Fruit fly (Drosophila melanogaster) whole organism, wandering third instar larva: ENCODE results near the gene sNPF.

ENCODE experiments used
- Abd-B ChIP-seq: fragments of >200 bp; optimal IDR thresholded peaks from 2 replicates; lab custom pipeline; 2017; ENCODE audit warnings: missing biosample characterization, missing genetic modification characterization
- CG32264 ChIP-seq: fragments of 200-800 bp; sonication (Bioruptor generic); optimal IDR thresholded peaks from 2 replicates; lab custom pipeline; 2016; ENCODE audit warnings: missing biosample characterization, missing genetic modification characterization
- CG9705 ChIP-seq: fragments of 200-800 bp; sonication (Bioruptor generic); optimal IDR thresholded peaks from 2 replicates; lab custom pipeline; 2018; ENCODE audit warnings: missing biosample characterization, mild to moderate bottlenecking, missing genetic modification characterization
- CrebA ChIP-seq: fragments of 200-800 bp; sonication (Bioruptor generic); optimal IDR thresholded peaks from 2 replicates; lab custom pipeline; 2016; ENCODE audit warnings: missing biosample characterization, mild to moderate bottlenecking, missing genetic modification characterization, borderline replicate concordance
- Dfd ChIP-seq: fragments of >200 bp; optimal IDR thresholded peaks from 2 replicates; lab custom pipeline; 2017; ENCODE audit warnings: missing biosample characterization, missing genetic modification characterization
- Dif ChIP-seq: fragments of 200-275, 200-300 bp; sonication (Bioruptor generic); optimal IDR thresholded peaks from 2 replicates; lab custom pipeline; 2018; ENCODE audit warnings: missing biosample characterization, missing genetic modification characterization; ENCODE audit not compliant: partially characterized antibody
- GATAd ChIP-seq: sonication (Bioruptor generic); optimal IDR thresholded peaks from 2 replicates; lab custom pipeline; 2016; ENCODE audit warnings: missing biosample characterization, missing genetic modification characterization
- HLH106 ChIP-seq: fragments of 200-800 bp; optimal IDR thresholded peaks from 3 replicates; lab custom pipeline; 2019; ENCODE audit warnings: missing biosample characterization, mild to moderate bottlenecking, missing genetic modification characterization, moderate library complexity
- Hnf4 ChIP-seq: fragments of 200-800 bp; sonication (Bioruptor generic); optimal IDR thresholded peaks from 2 replicates; lab custom pipeline; 2016; ENCODE audit warnings: missing biosample characterization, mild to moderate bottlenecking, missing genetic modification characterization
- Hr78 ChIP-seq: fragments of >200 bp; optimal IDR thresholded peaks from 2 replicates; lab custom pipeline; 2017; ENCODE audit warnings: missing biosample characterization, missing genetic modification characterization
- Hr83 ChIP-seq: fragments of 200-300 bp; sonication (Bioruptor generic); optimal IDR thresholded peaks from 2 replicates; lab custom pipeline; 2016; ENCODE audit warnings: missing biosample characterization, mild to moderate bottlenecking, missing genetic modification characterization, moderate library complexity; ENCODE audit not compliant: poor library complexity, severe bottlenecking
- Jra ChIP-seq: sonication (Bioruptor generic); optimal IDR thresholded peaks from 2 replicates; lab custom pipeline; 2016; ENCODE audit warnings: missing biosample characterization, missing genetic modification characterization
- Mio ChIP-seq: sonication (Bioruptor generic); optimal IDR thresholded peaks from 2 replicates; lab custom pipeline; 2016; ENCODE audit warnings: missing biosample characterization, missing genetic modification characterization
- Myc ChIP-seq: fragments of >200 bp; optimal IDR thresholded peaks from 2 replicates; lab custom pipeline; 2017
- N ChIP-seq: fragments of >200 bp; optimal IDR thresholded peaks from 2 replicates; lab custom pipeline; 2018; ENCODE audit warnings: missing biosample characterization, missing external identifiers, missing genetic modification characterization
- OdsH ChIP-seq: fragments of 200-800 bp; sonication (Bioruptor generic); optimal IDR thresholded peaks from 2 replicates; lab custom pipeline; 2016; ENCODE audit warnings: missing biosample characterization, mild to moderate bottlenecking, missing genetic modification characterization
- Rel ChIP-seq, 2 experiments: fragments of 200-800 bp; sonication (Bioruptor generic) in 1 of 2; optimal IDR thresholded peaks; 2 replicates in 1 of 2; 3 replicates in 1 of 2; lab custom pipeline; 2016 to 2019; ENCODE audit warnings: mild to moderate bottlenecking in 2 of 2, missing biosample characterization in 2 of 2, missing genetic modification characterization in 2 of 2, moderate library complexity in 1 of 2
- Sp1 ChIP-seq: fragments of 200-800 bp; sonication (Bioruptor generic); optimal IDR thresholded peaks from 3 replicates; lab custom pipeline; 2019; ENCODE audit warnings: missing biosample characterization, mild to moderate bottlenecking, missing genetic modification characterization, moderate library complexity
- Vsx2 ChIP-seq: fragments of 200-300, 225-300 bp; sonication (Bioruptor generic); optimal IDR thresholded peaks from 2 replicates; lab custom pipeline; 2018; ENCODE audit warnings: missing biosample characterization, missing genetic modification characterization; ENCODE audit not compliant: partially characterized antibody
- br ChIP-seq: fragments of 200-800 bp; sonication (Bioruptor generic); optimal IDR thresholded peaks from 2 replicates; lab custom pipeline; 2016; ENCODE audit warnings: missing biosample characterization, missing genetic modification characterization
- brk ChIP-seq: fragments of 200-800 bp; sonication (Bioruptor generic); optimal IDR thresholded peaks from 2 replicates; lab custom pipeline; 2016; ENCODE audit warnings: missing biosample characterization, mild to moderate bottlenecking, missing genetic modification characterization
- dl ChIP-seq, 2 experiments: fragments of 175-275, 200-275 bp in 1 of 2; fragments of 200-275 bp in 1 of 2; sonication (Bioruptor generic); optimal IDR thresholded peaks; lab custom pipeline; 2018; ENCODE audit warnings: mild to moderate bottlenecking in 2 of 2, missing biosample characterization in 2 of 2, missing genetic modification characterization in 2 of 2, moderate library complexity in 2 of 2; ENCODE audit not compliant: partially characterized antibody in 2 of 2, insufficient read depth in 1 of 2
- dmrt93B ChIP-seq: fragments of 200-800 bp; sonication (Bioruptor generic); optimal IDR thresholded peaks from 2 replicates; lab custom pipeline; 2018; ENCODE audit warnings: missing biosample characterization, mild to moderate bottlenecking, missing genetic modification characterization
- dsf ChIP-seq: sonication (Bioruptor generic); optimal IDR thresholded peaks from 2 replicates; lab custom pipeline; 2016; ENCODE audit warnings: missing biosample characterization, missing genetic modification characterization, borderline replicate concordance
- ey ChIP-seq: fragments of 200-800 bp; sonication (Bioruptor generic); optimal IDR thresholded peaks from 2 replicates; lab custom pipeline; 2016; ENCODE audit warnings: missing biosample characterization, missing genetic modification characterization
- foxo ChIP-seq, 2 experiments: fragments of 200-800 bp; sonication (Bioruptor generic); optimal IDR thresholded peaks; 2 replicates in 1 of 2; 3 replicates in 1 of 2; lab custom pipeline; 2016 to 2017; ENCODE audit warnings: missing biosample characterization in 2 of 2, missing genetic modification characterization in 2 of 2
- fru ChIP-seq: fragments of 200-800 bp; sonication (Bioruptor generic); optimal IDR thresholded peaks from 3 replicates; lab custom pipeline; 2016; ENCODE audit warnings: missing biosample characterization, mild to moderate bottlenecking, missing genetic modification characterization
- h ChIP-seq: fragments of 200-800 bp; sonication (Bioruptor generic); optimal IDR thresholded peaks from 3 replicates; lab custom pipeline; 2016; ENCODE audit warnings: missing biosample characterization, mild to moderate bottlenecking, missing genetic modification characterization
- jim ChIP-seq: fragments of 175-275, 200-325 bp; sonication (Bioruptor generic); optimal IDR thresholded peaks from 2 replicates; lab custom pipeline; 2016; ENCODE audit warnings: missing biosample characterization, mild to moderate bottlenecking, missing genetic modification characterization
- lola ChIP-seq: fragments of >200 bp; optimal IDR thresholded peaks from 2 replicates; lab custom pipeline; 2017; ENCODE audit warnings: missing biosample characterization, missing genetic modification characterization
- pan ChIP-seq: fragments of >200 bp; optimal IDR thresholded peaks from 2 replicates; lab custom pipeline; 2017
- psq ChIP-seq: fragments of 200-800 bp; sonication (Bioruptor generic); optimal IDR thresholded peaks from 3 replicates; lab custom pipeline; 2017; ENCODE audit warnings: missing biosample characterization, mild to moderate bottlenecking, missing genetic modification characterization, moderate library complexity
- rgr ChIP-seq: fragments of 200-800 bp; sonication (Bioruptor generic); optimal IDR thresholded peaks from 3 replicates; lab custom pipeline; 2016; ENCODE audit warnings: missing biosample characterization, mild to moderate bottlenecking, missing genetic modification characterization
- sage ChIP-seq: fragments of 200-800 bp; sonication (Bioruptor generic); optimal IDR thresholded peaks from 2 replicates; lab custom pipeline; 2016; ENCODE audit warnings: missing biosample characterization, mild to moderate bottlenecking, missing genetic modification characterization
- sv ChIP-seq: fragments of 200-800 bp; sonication (Bioruptor generic); optimal IDR thresholded peaks from 3 replicates; lab custom pipeline; 2016; ENCODE audit warnings: missing biosample characterization, missing genetic modification characterization
- tai ChIP-seq: sonication (Bioruptor generic); optimal IDR thresholded peaks from 2 replicates; lab custom pipeline; 2016; ENCODE audit warnings: missing biosample characterization, missing genetic modification characterization
- usp ChIP-seq: fragments of >200 bp; optimal IDR thresholded peaks from 2 replicates; lab custom pipeline; 2017; ENCODE audit warnings: missing biosample characterization, missing genetic modification characterization
- woc ChIP-seq: sonication (Bioruptor generic); optimal IDR thresholded peaks from 2 replicates; lab custom pipeline; 2016; ENCODE audit warnings: missing biosample characterization, mild to moderate bottlenecking, missing genetic modification characterization

The sNPF gene

DNA sequence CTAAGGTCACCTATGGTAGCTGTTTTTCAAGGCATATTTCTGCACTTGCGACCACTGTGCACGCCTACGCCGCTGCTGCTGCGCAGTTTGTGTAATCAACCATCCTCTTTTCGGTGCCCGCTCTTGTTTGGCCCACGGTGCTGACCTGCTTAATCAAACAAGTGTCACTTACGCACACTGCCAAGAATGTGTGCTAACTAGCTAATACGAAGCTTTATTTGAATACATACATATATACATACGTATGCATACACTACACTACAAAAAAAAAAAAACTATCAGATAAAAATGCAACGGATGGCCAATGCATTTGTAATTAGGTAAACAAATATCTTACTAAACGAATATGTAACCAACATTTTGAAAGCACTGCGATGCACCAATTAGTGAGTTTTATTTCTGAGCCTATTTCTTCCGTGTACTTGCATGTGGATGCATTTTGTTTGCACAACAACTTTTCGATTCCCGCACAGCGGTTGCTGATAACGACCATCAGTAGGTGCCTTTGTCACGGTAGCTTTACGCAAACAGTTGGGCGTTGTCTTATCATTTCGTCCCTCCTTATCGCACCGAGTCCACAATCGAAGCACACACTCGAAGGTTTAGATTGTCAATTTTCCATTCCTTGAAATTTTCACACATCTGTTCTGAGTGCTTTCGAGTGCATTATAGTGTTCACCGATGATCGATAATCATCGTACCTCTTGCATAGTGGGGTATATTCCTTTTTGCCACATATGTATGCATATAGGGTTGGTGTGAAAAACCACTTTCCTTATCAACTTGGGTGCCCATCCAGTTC, 58.8 kb downstream of the sNPF start:
- TF ChIP-seq sage (GFP tag; lab: Kevin White, UChicago) (peak; percentile 33), usp (no peak), tai (no peak), Rel (GFP tag; optimal IDR thresholded peaks at IDR 0.05; lab: Kevin White, UChicago) (peak; percentile 50), Rel (tag; optimal IDR thresholded peaks at IDR 0.05; lab: Kevin White, UChicago) (peak; percentile 48), HLH106 (tag; lab: Kevin White, UChicago) (peak; percentile 80), psq (GFP tag; lab: Kevin White, UChicago) (peak; percentile 88), N (no peak), Jra (peak; percentile 80), br (GFP tag; lab: Kevin White, UChicago) (peak; percentile 94), CG9705 (GFP tag; lab: Kevin White, UChicago) (no peak), fru (GFP tag; lab: Kevin White, UChicago) (peak; percentile 96), dl (GFP tag; optimal IDR thresholded peaks at IDR 0.05; lab: Kevin White, UChicago; ENCODE audit: insufficient read depth in 1 of 2, partially characterized antibody in 2 of 2) (no peak), Hr83 (GFP tag; lab: Kevin White, UChicago) (peak; percentile 48), brk (GFP tag; lab: Kevin White, UChicago) (peak; percentile 94), rgr (peak; percentile 93), OdsH (GFP tag; lab: Kevin White, UChicago) (peak; percentile 93), Hnf4 (GFP tag; lab: Kevin White, UChicago) (peak; percentile 92), ey (peak; percentile 96), foxo (GFP tag; optimal IDR thresholded peaks at IDR 0.05; lab: Kevin White, UChicago) (peak; percentile 68 to 95), dsf (GFP tag; lab: Kevin White, UChicago) (peak; percentile 51), h (GFP tag; lab: Kevin White, UChicago) (peak; percentile 94), Sp1 (peak; percentile 92), CG32264 (GFP tag; lab: Kevin White, UChicago) (peak; percentile 78), Hr78 (GFP tag; lab: Kevin White, UChicago) (no peak), pan (no peak), sv (GFP tag; lab: Kevin White, UChicago) (peak; percentile 87), dmrt93B (GFP tag; lab: Kevin White, UChicago) (peak; percentile 81), Mio (GFP tag; lab: Kevin White, UChicago) (peak; percentile 69), Dif (GFP tag; lab: Kevin White, UChicago) (peak; percentile 49), Vsx2 (no peak), Dfd (peak; percentile 32), woc (peak; percentile 63)

DNA sequence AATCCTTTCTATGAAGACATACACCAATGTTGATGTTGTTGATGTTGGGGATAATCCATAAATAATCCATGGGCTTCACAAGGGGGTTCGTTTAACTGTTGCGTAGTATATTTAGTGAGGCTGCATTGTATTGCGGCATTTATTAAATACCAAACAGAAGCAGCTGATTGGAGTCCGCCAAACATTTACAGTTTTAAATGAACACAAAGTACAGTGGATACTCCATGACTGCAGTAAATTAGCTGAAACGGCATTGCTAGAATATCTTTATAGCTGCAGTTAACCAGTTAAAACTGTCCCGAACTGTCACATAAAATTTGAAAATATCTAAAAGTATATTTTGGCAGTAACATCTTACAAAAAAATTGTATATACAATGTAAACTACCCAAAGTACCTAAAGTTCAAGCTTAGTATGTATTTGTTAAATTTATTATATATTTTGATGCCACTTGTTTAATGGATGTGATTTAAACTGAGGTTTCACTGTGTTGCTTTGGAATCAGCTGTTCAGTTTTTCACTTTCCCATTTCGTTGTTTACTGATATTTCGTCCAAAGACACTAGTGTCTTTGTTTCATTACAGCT, 63.5 kb downstream of the sNPF start, which contains the start of the genes CG10747 and Pyroxd1:
TSS of gene CG10747 (minus strand) at position 255 of the 586 bp plus-strand sequence.
TSS of gene Pyroxd1 (plus strand) at position 342 of the 586 bp plus-strand sequence.
- TF ChIP-seq Sp1 (peak; percentile 99), Mio (GFP tag; lab: Kevin White, UChicago) (peak; percentile 76), jim (GFP tag; lab: Kevin White, UChicago) (peak; percentile 63), sage (GFP tag; lab: Kevin White, UChicago) (peak; percentile 97), Vsx2 (no peak), dmrt93B (GFP tag; lab: Kevin White, UChicago) (peak; percentile 98), tai (no peak), Dif (GFP tag; lab: Kevin White, UChicago) (no peak), dsf (GFP tag; lab: Kevin White, UChicago) (peak; percentile 93), dl (GFP tag; optimal IDR thresholded peaks at IDR 0.05; lab: Kevin White, UChicago; ENCODE audit: insufficient read depth in 1 of 2, partially characterized antibody in 2 of 2) (no peak), Hnf4 (GFP tag; lab: Kevin White, UChicago) (peak; percentile 97), OdsH (GFP tag; lab: Kevin White, UChicago) (peak; percentile 98), Myc (lab: Kevin White, UChicago) (no peak), CrebA (GFP tag; lab: Kevin White, UChicago) (no peak), Hr78 (GFP tag; lab: Kevin White, UChicago) (no peak), Jra (peak; percentile 96), sv (GFP tag; lab: Kevin White, UChicago) (peak; percentile 98), usp (no peak), rgr (peak; percentile 98), brk (GFP tag; lab: Kevin White, UChicago) (no peak), foxo (GFP tag; optimal IDR thresholded peaks at IDR 0.05; lab: Kevin White, UChicago) (peak; percentile 89 to 99), HLH106 (tag; lab: Kevin White, UChicago) (peak; percentile 99), Abd-B (GFP tag; lab: Kevin White, UChicago) (no peak), GATAd (no peak), Hr83 (GFP tag; lab: Kevin White, UChicago) (peak; percentile 81), pan (no peak), N (no peak), h (GFP tag; lab: Kevin White, UChicago) (peak; percentile 99), lola (no peak), Dfd (peak; percentile 96), br (GFP tag; lab: Kevin White, UChicago) (peak; percentile 98), fru (GFP tag; lab: Kevin White, UChicago) (peak; percentile 98), Rel (GFP tag; optimal IDR thresholded peaks at IDR 0.05; lab: Kevin White, UChicago) (peak; percentile 92), Rel (tag; optimal IDR thresholded peaks at IDR 0.05; lab: Kevin White, UChicago) (peak; percentile 90), CG32264 (GFP tag; lab: Kevin White, UChicago) (peak; percentile 94), woc (peak; percentile 98), CG9705 (GFP tag; lab: Kevin White, UChicago) (peak; percentile 97), ey (peak; percentile 98), psq (GFP tag; lab: Kevin White, UChicago) (peak; percentile 95)
